Fruit fly (Drosophila melanogaster) whole organism, embryonic: ENCODE measurements around the gene Mkp3.

Experiments used
- C15 ChIP-seq: fragments of 200-800 bp; sonication (Bioruptor generic); IDR thresholded peaks from 3 replicates; pipeline ENCODE4 v1.3.6; 2022; ENCODE audit warnings: missing biosample characterization, missing genetic modification characterization
- CG10274 ChIP-seq: fragments of 200-800 bp; sonication (Bioruptor generic); optimal IDR thresholded peaks from 3 replicates; lab custom pipeline; 2017; ENCODE audit warnings: missing biosample characterization, mild to moderate bottlenecking, missing genetic modification characterization
- CG12071 ChIP-seq: fragments of 200-800 bp; sonication (Bioruptor generic); optimal IDR thresholded peaks from 3 replicates; lab custom pipeline; 2018; ENCODE audit warnings: missing biosample characterization, mild to moderate bottlenecking, missing genetic modification characterization
- CG13624 ChIP-seq: fragments of 200-800 bp; sonication (Bioruptor generic); optimal IDR thresholded peaks from 2 replicates; lab custom pipeline; 2016; ENCODE audit warnings: missing biosample characterization, missing genetic modification characterization
- CG13775 ChIP-seq: fragments of 200-800 bp; sonication (Bioruptor generic); optimal IDR thresholded peaks from 3 replicates; lab custom pipeline; 2017; ENCODE audit warnings: missing biosample characterization, mild to moderate bottlenecking, missing genetic modification characterization
- CG15514 ChIP-seq: fragments of 200-800 bp; sonication (Bioruptor generic); optimal IDR thresholded peaks from 3 replicates; lab custom pipeline; 2017; ENCODE audit warnings: missing biosample characterization, missing genetic modification characterization, mild to moderate bottlenecking, moderate library complexity, missing genetic modification reagents
- CG16813 ChIP-seq: fragments of 200-800 bp; sonication (Bioruptor generic); IDR thresholded peaks from 3 replicates; pipeline ENCODE4 v1.3.6; 2022; ENCODE audit warnings: missing biosample characterization, missing genetic modification characterization; ENCODE audit not compliant: partially characterized antibody
- CG17328 ChIP-seq: fragments of 200-800 bp; sonication (Bioruptor generic); IDR thresholded peaks from 2 replicates; pipeline ENCODE4 v1.3.6; 2022; ENCODE audit warnings: missing biosample characterization, missing genetic modification characterization
- CG2129 ChIP-seq: fragments of 200-800 bp; sonication (Bioruptor generic); IDR thresholded peaks from 2 replicates; pipeline ENCODE4 v1.3.6; 2022; ENCODE audit warnings: missing biosample characterization, missing genetic modification characterization; ENCODE audit not compliant: partially characterized antibody
- CG2202 ChIP-seq: fragments of 200-800 bp; sonication (Bioruptor generic); optimal IDR thresholded peaks from 2 replicates; lab custom pipeline; 2018; ENCODE audit warnings: missing biosample characterization, mild to moderate bottlenecking, missing genetic modification characterization
- CG2678 ChIP-seq: fragments of 200-800 bp; sonication (Bioruptor generic); optimal IDR thresholded peaks from 3 replicates; lab custom pipeline; 2019; ENCODE audit warnings: missing biosample characterization, mild to moderate bottlenecking, missing genetic modification characterization, moderate library complexity
- CG3995 ChIP-seq: fragments of 200-800 bp; sonication (Bioruptor generic); optimal IDR thresholded peaks from 3 replicates; lab custom pipeline; 2016; ENCODE audit warnings: missing biosample characterization, missing genetic modification characterization
- CG9215 ChIP-seq: fragments of 200-800 bp; sonication (Bioruptor generic); IDR thresholded peaks from 2 replicates; pipeline ENCODE4 v1.3.6; 2022; ENCODE audit warnings: missing biosample characterization, missing genetic modification characterization
- CG9727 ChIP-seq: fragments of 200-800 bp; sonication (Bioruptor generic); optimal IDR thresholded peaks from 3 replicates; lab custom pipeline; 2017; ENCODE audit warnings: missing biosample characterization, mild to moderate bottlenecking, missing genetic modification characterization
- HLH4C ChIP-seq: fragments of 200-800 bp; sonication (Bioruptor generic); IDR thresholded peaks from 3 replicates; pipeline ENCODE4 v1.3.6; 2022; ENCODE audit warnings: missing biosample characterization, missing genetic modification characterization; ENCODE audit not compliant: partially characterized antibody
- Hmx ChIP-seq: fragments of 200-800 bp; sonication (Bioruptor generic); optimal IDR thresholded peaks from 2 replicates; lab custom pipeline; 2016; ENCODE audit warnings: missing biosample characterization, missing genetic modification characterization
- Hr39 ChIP-seq: fragments of >200 bp; optimal IDR thresholded peaks from 2 replicates; lab custom pipeline; 2017
- NC2β ChIP-seq: fragments of 200-800 bp; sonication (Bioruptor generic); optimal IDR thresholded peaks from 2 replicates; lab custom pipeline; 2016; ENCODE audit warnings: missing biosample characterization, missing genetic modification characterization
- NK7.1 ChIP-seq: fragments of 200-800 bp; sonication (Bioruptor generic); optimal IDR thresholded peaks from 3 replicates; lab custom pipeline; 2016; ENCODE audit warnings: missing biosample characterization, missing genetic modification characterization
- Neu2 ChIP-seq: fragments of 200-800 bp; sonication (Bioruptor generic); optimal IDR thresholded peaks from 3 replicates; lab custom pipeline; 2016; ENCODE audit warnings: missing biosample characterization, missing genetic modification characterization, borderline replicate concordance
- Nf-YC ChIP-seq: fragments of 200-800 bp; optimal IDR thresholded peaks from 3 replicates; lab custom pipeline; 2019; ENCODE audit warnings: missing biosample characterization, mild to moderate bottlenecking, missing genetic modification characterization, moderate library complexity
- Side ChIP-seq: fragments of 200-800 bp; sonication (Bioruptor generic); optimal IDR thresholded peaks from 2 replicates; lab custom pipeline; 2016; ENCODE audit warnings: missing biosample characterization, missing genetic modification characterization
- Sox100B ChIP-seq: fragments of 200-800 bp; sonication (Bioruptor generic); optimal IDR thresholded peaks from 3 replicates; lab custom pipeline; 2018; ENCODE audit warnings: missing biosample characterization, mild to moderate bottlenecking, missing genetic modification characterization
- Sry-δ ChIP-seq: fragments of 200-800 bp; sonication (Bioruptor generic); optimal IDR thresholded peaks from 2 replicates; lab custom pipeline; 2016; ENCODE audit warnings: missing biosample characterization, missing genetic modification characterization
- ara ChIP-seq: fragments of 200-800 bp; sonication (Bioruptor generic); IDR thresholded peaks from 2 replicates; pipeline ENCODE4 v1.3.6; 2022; ENCODE audit warnings: missing biosample characterization, missing genetic modification characterization
- ase ChIP-seq: fragments of 200-800 bp; sonication (Bioruptor generic); IDR thresholded peaks from 3 replicates; pipeline ENCODE4 v1.3.6; 2022; ENCODE audit warnings: missing biosample characterization, missing genetic modification characterization
- ato ChIP-seq: fragments of 200-800 bp; sonication (Bioruptor generic); IDR thresholded peaks from 2 replicates; pipeline ENCODE4 v1.3.6; 2022; ENCODE audit warnings: missing biosample characterization, missing genetic modification characterization; ENCODE audit not compliant: partially characterized antibody
- bab2 ChIP-seq: fragments of 200-800 bp; sonication (Bioruptor generic); optimal IDR thresholded peaks from 2 replicates; lab custom pipeline; 2016; ENCODE audit warnings: missing biosample characterization, missing genetic modification characterization
- bsh ChIP-seq, 2 experiments: fragments of 200-800 bp; sonication (Bioruptor generic); optimal IDR thresholded peaks; 2 replicates each; lab custom pipeline; 2017 to 2018; ENCODE audit warnings: mild to moderate bottlenecking in 2 of 2, missing biosample characterization in 2 of 2, missing genetic modification characterization in 2 of 2, moderate library complexity in 1 of 2
- cas ChIP-seq: fragments of 200-800 bp; sonication (Bioruptor generic); IDR thresholded peaks from 2 replicates; pipeline ENCODE4 v1.3.6; 2022; ENCODE audit warnings: missing biosample characterization, missing genetic modification characterization
- dimm ChIP-seq: fragments of 200-800 bp; sonication (Bioruptor generic); IDR thresholded peaks from 2 replicates; pipeline ENCODE4 v1.3.6; 2022; ENCODE audit warnings: missing biosample characterization, missing genetic modification characterization
- esg ChIP-seq: fragments of 200-800 bp; sonication (Bioruptor generic); conservative IDR thresholded peaks from 2 replicates; pipeline ENCODE4 v1.3.6; 2022; ENCODE audit warnings: missing biosample characterization, missing genetic modification characterization
- inv ChIP-seq: fragments of 200-800 bp; sonication (Bioruptor generic); IDR thresholded peaks from 2 replicates; pipeline ENCODE4 v1.3.6; 2022; ENCODE audit warnings: missing biosample characterization, missing genetic modification characterization; ENCODE audit not compliant: partially characterized antibody
- jumu ChIP-seq: fragments of 200-800 bp; sonication (Bioruptor generic); optimal IDR thresholded peaks from 3 replicates; lab custom pipeline; 2016; ENCODE audit warnings: missing biosample characterization, missing genetic modification characterization
- klu ChIP-seq: fragments of 200-800 bp; sonication (Bioruptor generic); IDR thresholded peaks from 2 replicates; pipeline ENCODE4 v1.3.6; 2022; ENCODE audit warnings: missing biosample characterization, missing genetic modification characterization
- pros ChIP-seq: fragments of 200-800 bp; sonication (Bioruptor generic); optimal IDR thresholded peaks from 3 replicates; lab custom pipeline; 2019; ENCODE audit warnings: missing biosample characterization, mild to moderate bottlenecking, missing genetic modification characterization, moderate library complexity
- ro ChIP-seq: fragments of 200-800 bp; sonication (Bioruptor generic); IDR thresholded peaks from 2 replicates; pipeline ENCODE4 v1.3.6; 2022; ENCODE audit warnings: missing biosample characterization, missing genetic modification characterization
- salm ChIP-seq: fragments of 200-800 bp; sonication (Bioruptor generic); optimal IDR thresholded peaks from 2 replicates; lab custom pipeline; 2018; ENCODE audit warnings: missing biosample characterization, mild to moderate bottlenecking, missing genetic modification characterization
- seq ChIP-seq: fragments of 200-800 bp; sonication (Bioruptor generic); IDR thresholded peaks from 2 replicates; pipeline ENCODE4 v1.3.6; 2022; ENCODE audit warnings: missing biosample characterization, missing genetic modification characterization
- shn ChIP-seq: fragments of 200-800 bp; sonication (Bioruptor generic); optimal IDR thresholded peaks from 3 replicates; lab custom pipeline; 2016; ENCODE audit warnings: missing biosample characterization, missing genetic modification characterization
- sima ChIP-seq: fragments of 200-800 bp; sonication (Bioruptor generic); optimal IDR thresholded peaks from 2 replicates; lab custom pipeline; 2016; ENCODE audit warnings: missing biosample characterization, missing genetic modification characterization
- ssp ChIP-seq: fragments of 200-800 bp; sonication (Bioruptor generic); IDR thresholded peaks from 2 replicates; pipeline ENCODE4 v1.3.6; 2022; ENCODE audit warnings: missing biosample characterization, missing genetic modification characterization
- trh ChIP-seq: fragments of 200-800 bp; sonication (Bioruptor generic); optimal IDR thresholded peaks from 2 replicates; lab custom pipeline; 2016; ENCODE audit warnings: missing biosample characterization, missing genetic modification characterization
- twi ChIP-seq: fragments of 200-800 bp; optimal IDR thresholded peaks from 2 replicates; lab custom pipeline; 2019; ENCODE audit warnings: missing biosample characterization, mild to moderate bottlenecking, missing genetic modification characterization, moderate library complexity
- tx ChIP-seq: fragments of 200-800 bp; sonication (Bioruptor generic); optimal IDR thresholded peaks from 2 replicates; lab custom pipeline; 2016; ENCODE audit warnings: missing biosample characterization, missing genetic modification characterization
- usp ChIP-seq: fragments of >200 bp; optimal IDR thresholded peaks from 2 replicates; lab custom pipeline; 2017; ENCODE audit warnings: missing biosample characterization, missing genetic modification characterization
- wdn ChIP-seq: fragments of 200-800 bp; sonication (Bioruptor generic); IDR thresholded peaks from 2 replicates; pipeline ENCODE4 v1.3.6; 2022; ENCODE audit warnings: missing biosample characterization, missing genetic modification characterization
- wek ChIP-seq: fragments of 200-800 bp; sonication (Bioruptor generic); optimal IDR thresholded peaks from 3 replicates; lab custom pipeline; 2018; ENCODE audit warnings: missing biosample characterization, mild to moderate bottlenecking, missing genetic modification characterization, moderate library complexity
- zf30C ChIP-seq: fragments of 200-800 bp; sonication (Bioruptor generic); optimal IDR thresholded peaks from 3 replicates; lab custom pipeline; 2018; ENCODE audit warnings: missing biosample characterization, mild to moderate bottlenecking, missing genetic modification characterization

Mkp3 gene

dm6 chr3L:19086364-19087200 is at the start of gene Mkp3 (continued):
- TF ChIP-seq CG2129 (GFP tag; lab: Robert Waterston, UW) (no peak), ato (GFP tag; lab: Robert Waterston, UW) (no peak), zf30C (GFP tag; lab: Kevin White, UChicago) (no peak), Nf-YC (peak; percentile 83), C15 (GFP tag; lab: Robert Waterston, UW) (peak; percentile 79; the same call in 2 of the 3 replicates), NC2β (GFP tag; lab: Kevin White, UChicago) (no peak), Sry-δ (GFP tag; lab: Kevin White, UChicago) (no peak), CG2202 (tag; lab: Kevin White, UChicago) (peak; percentile 55), CG10274 (GFP tag; lab: Kevin White, UChicago) (peak; percentile 71), sima (GFP tag; lab: Kevin White, UChicago) (no peak), CG12071 (GFP tag; lab: Kevin White, UChicago) (peak; percentile 40), CG13624 (no peak), wek (GFP tag; lab: Kevin White, UChicago) (peak; percentile 12), jumu (GFP tag; lab: Kevin White, UChicago) (no peak), CG2678 (tag; lab: Kevin White, UChicago) (peak; percentile 96), pros (GFP tag; lab: Kevin White, UChicago) (no peak), bab2 (GFP tag; lab: Kevin White, UChicago) (no peak), Neu2 (GFP tag; lab: Kevin White, UChicago) (no peak), HLH4C (no peak), cas (GFP tag; lab: Robert Waterston, UW) (peak; percentile 43; the same call in 1 of the 2 replicates), wdn (GFP tag; lab: Robert Waterston, UW) (peak; percentile 89), twi (tag; lab: Kevin White, UChicago) (peak; percentile 70), Side (GFP tag; lab: Kevin White, UChicago) (no peak), trh (GFP tag; lab: Kevin White, UChicago) (peak; percentile 66), CG16813 (no peak), NK7.1 (GFP tag; lab: Kevin White, UChicago) (no peak), CG9215 (GFP tag; lab: Robert Waterston, UW) (peak; percentile 83), Hmx (GFP tag; lab: Kevin White, UChicago) (no peak), seq (GFP tag; lab: Robert Waterston, UW) (peak; percentile 92), dimm (GFP tag; lab: Robert Waterston, UW) (peak; percentile 61; the same call in 1 of the 2 replicates), bsh (GFP tag; optimal IDR thresholded peaks at IDR 0.05; lab: Kevin White, UChicago) (peak; percentile 71 to 87), tx (GFP tag; lab: Kevin White, UChicago) (no peak), inv (GFP tag; lab: Robert Waterston, UW) (no peak), ase (peak; percentile 83), usp (GFP tag; lab: Kevin White, UChicago) (no peak), CG15514 (GFP tag; lab: Kevin White, UChicago) (peak; percentile 84), CG17328 (GFP tag; lab: Robert Waterston, UW) (peak; percentile 80), shn (no peak), CG13775 (GFP tag; lab: Kevin White, UChicago) (peak; percentile 90), salm (tag; lab: Kevin White, UChicago) (peak; percentile 92), Hr39 (lab: Kevin White, UChicago) (no peak), ara (GFP tag; lab: Robert Waterston, UW) (peak; percentile 70), CG9727 (peak; percentile 91), CG3995 (GFP tag; lab: Kevin White, UChicago) (peak; percentile 55), Sox100B (GFP tag; lab: Kevin White, UChicago) (peak; percentile 92), ssp (peak; percentile 73), esg (peak; percentile 89), ro (GFP tag; lab: Robert Waterston, UW) (peak; percentile 33; the same call in 1 of the 2 replicates), klu (no peak; the same call in none of the 2 replicates)
